Worm (Caenorhabditis elegans) whole organism, L4/young adult: Measurements from ENCODE around the gene pgp-6.

Experiments used
- dao-5 ChIP-seq: sonication (generic microtip); optimal IDR thresholded peaks from 2 replicates; lab custom pipeline; 2016; ENCODE audit warnings: missing genotype, missing genetic modification characterization, moderate library complexity, missing compliant biosample characterization
- him-1 ChIP-seq: sonication (generic microtip); optimal IDR thresholded peaks from 2 replicates; lab custom pipeline; 2016; ENCODE audit warnings: missing genotype, missing genetic modification reagents, missing genetic modification characterization, missing compliant biosample characterization

DNA sequence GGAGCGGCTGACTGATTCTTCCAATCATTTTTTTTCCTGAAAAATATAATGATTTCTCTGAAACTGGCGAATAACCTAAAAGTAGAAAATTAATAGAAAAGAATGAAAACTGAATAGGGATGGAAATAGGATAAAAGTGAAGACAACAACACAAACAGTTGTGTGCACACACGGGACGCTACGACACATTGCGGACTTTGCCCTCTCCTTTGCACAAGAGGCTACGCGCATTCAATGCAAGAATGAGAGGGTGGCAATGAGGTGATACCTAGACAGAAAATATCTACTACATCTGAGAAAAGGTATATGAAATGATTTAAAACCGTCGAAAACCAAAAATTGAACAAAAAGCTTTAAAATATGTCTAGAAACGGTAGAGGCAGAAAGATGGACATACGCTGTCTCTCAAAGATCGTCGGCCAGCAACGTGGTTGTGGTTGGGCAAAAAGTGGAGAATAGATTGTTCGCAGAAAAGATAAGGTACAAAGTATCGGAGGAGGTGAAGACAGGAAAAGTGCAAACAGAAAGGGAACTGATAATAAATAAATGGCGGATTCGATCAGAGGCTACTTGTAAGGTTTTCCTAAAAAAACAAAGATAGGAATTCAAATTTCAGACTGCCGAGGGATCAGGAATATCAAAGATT, 23.0 kb upstream of the pgp-6 start, which contains the start of gene suca-1:
- TF ChIP-seq him-1 (tag; lab: Kevin White, UChicago), result no peak
- TF ChIP-seq dao-5 (tag; lab: Kevin White, UChicago), result no peak
